Worm (Caenorhabditis elegans): ENCODE results near the gene dsh-2.

DNA sequence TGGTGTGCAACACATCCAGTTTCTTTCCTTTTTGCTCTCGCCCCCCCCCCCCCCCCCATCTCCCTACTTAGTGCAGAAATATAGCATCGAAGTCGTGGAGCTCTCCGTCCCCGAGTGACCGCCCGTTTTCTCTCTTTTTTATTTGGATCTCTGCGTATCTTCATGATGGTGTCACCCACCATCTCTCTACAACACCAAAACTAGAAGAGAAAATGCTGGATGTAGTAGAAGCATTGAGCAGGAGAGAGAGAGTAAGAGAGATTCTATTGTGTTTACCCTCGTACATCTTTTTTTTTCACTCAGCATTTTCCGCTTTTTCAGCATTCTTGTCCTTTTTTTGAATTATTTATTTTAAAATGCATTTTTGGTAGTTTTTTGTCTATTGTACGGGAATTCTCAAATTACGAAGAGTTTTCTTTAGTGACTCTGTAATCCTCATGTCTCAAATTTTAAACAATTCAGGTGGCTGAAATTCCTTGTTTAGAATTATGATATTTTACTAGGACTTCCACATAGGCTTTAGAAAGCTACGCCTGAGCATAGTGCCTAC is 38.5 kb downstream of the dsh-2 start:
- TF ChIP-seq nhr-76 (tag; optimal IDR thresholded peaks at IDR 0.05) (no peak), mep-1 (tag; optimal IDR thresholded peaks at IDR 0.05) (peak; percentile 8), irx-1 (tag; optimal IDR thresholded peaks at IDR 0.05) (no peak), sox-4 (tag; optimal IDR thresholded peaks at IDR 0.05) (no peak), sptf-1 (tag; optimal IDR thresholded peaks at IDR 0.05) (no peak), lin-15B (tag; optimal IDR thresholded peaks at IDR 0.05) (no peak), unc-62 (GFP tag; optimal IDR thresholded peaks at IDR 0.05) (no peak), nhr-77 (tag; optimal IDR thresholded peaks at IDR 0.05) (no peak), blmp-1 (tag; optimal IDR thresholded peaks at IDR 0.05) (no peak), nhr-71 (tag; optimal IDR thresholded peaks at IDR 0.05) (peak; percentile 14), nhr-28 (tag; optimal IDR thresholded peaks at IDR 0.05) (no peak), egl-27 (tag; optimal IDR thresholded peaks at IDR 0.05) (no peak), aly-2 (tag; optimal IDR thresholded peaks at IDR 0.05) (no peak), ceh-63 (GFP tag; optimal IDR thresholded peaks at IDR 0.05) (no peak)
